Fruit fly (Drosophila melanogaster) Kc167 (cell line): ENCODE results near the gene Nopp140.

Experiments used
- Myc ChIP-seq: fragments of >200 bp; optimal IDR thresholded peaks from 2 replicates; lab custom pipeline; 2017; ENCODE audit warnings: missing external identifiers
- Sin3A ChIP-seq: fragments of >200 bp; optimal IDR thresholded peaks from 2 replicates; lab custom pipeline; 2018; ENCODE audit warnings: missing external identifiers
- h ChIP-seq: fragments of >200 bp; optimal IDR thresholded peaks from 3 replicates; lab custom pipeline; 2018; ENCODE audit warnings: missing external identifiers
- insv ChIP-seq: fragments of >200 bp; optimal IDR thresholded peaks from 3 replicates; lab custom pipeline; 2018; ENCODE audit warnings: missing external identifiers
- psq ChIP-seq: fragments of >200 bp; optimal IDR thresholded peaks from 2 replicates; lab custom pipeline; 2017; ENCODE audit warnings: missing external identifiers
- ttk ChIP-seq: sonication (Bioruptor generic); optimal IDR thresholded peaks from 2 replicates; lab custom pipeline; 2017; ENCODE audit warnings: missing external identifiers

- no peak for TF ChIP-seq Myc (lab: Kevin White, UChicago)
- no peak for TF ChIP-seq psq (lab: Kevin White, UChicago)
- TF ChIP-seq insv (lab: Kevin White, UChicago) = no peak
- TF ChIP-seq ttk (lab: Kevin White, UChicago) = no peak
- no peak for TF ChIP-seq Sin3A (lab: Kevin White, UChicago)
- TF ChIP-seq h = no peak
These were observed 15.7 kb downstream of the Nopp140 start for dm6 chr3L:21848320-21848719.
